Fruit fly (Drosophila melanogaster): ENCODE data around the gene Wwox.

- TF ChIP-seq CG4496 (GFP tag; IDR thresholded peaks at IDR 0.05) (0 out of 3 replicates have a peak, but pooled peaks have one; percentile 23), CG8159 (tag; optimal IDR thresholded peaks at IDR 0.05) (peak; percentile 73), CG10348 (GFP tag; IDR thresholded peaks at IDR 0.05) (no peak)
Observed at dm6 chr2L:7968054-7968453, 36.0 kb downstream of the Wwox start.
